Worm (Caenorhabditis elegans) whole organism, late embryonic: Measurements from ENCODE around the gene sulp-3.

Experiments
- C38D4.7 ChIP-seq: fragments of 200-800 bp; sonication (Bioruptor generic); optimal IDR thresholded peaks from 2 replicates; lab custom pipeline; 2018; ENCODE audit warnings: mild to moderate bottlenecking, missing genetic modification characterization, moderate library complexity, missing compliant biosample characterization
- F13H6.1 ChIP-seq: sonication (generic microtip); optimal IDR thresholded peaks from 2 replicates; lab custom pipeline; 2016; ENCODE audit warnings: missing genetic modification characterization, missing compliant biosample characterization
- K02D7.2 ChIP-seq: sonication (generic microtip); optimal IDR thresholded peaks from 2 replicates; lab custom pipeline; 2017; ENCODE audit warnings: mild to moderate bottlenecking, missing genetic modification characterization, missing compliant biosample characterization
- K09A11.1 ChIP-seq: sonication (generic microtip); optimal IDR thresholded peaks from 2 replicates; lab custom pipeline; 2017; ENCODE audit warnings: antibody characterized with exemption, mild to moderate bottlenecking, missing genetic modification characterization, missing compliant biosample characterization; ENCODE audit not compliant: insufficient read depth
- T23F11.4 ChIP-seq: fragments of 200-800 bp; sonication (Bioruptor generic); optimal IDR thresholded peaks from 2 replicates; lab custom pipeline; 2018; ENCODE audit warnings: mild to moderate bottlenecking, missing genetic modification characterization, missing compliant biosample characterization
- Y22D7AL.16 ChIP-seq: sonication (generic microtip); optimal IDR thresholded peaks from 2 replicates; lab custom pipeline; 2016; ENCODE audit warnings: missing genetic modification characterization, missing compliant biosample characterization
- ahr-1 ChIP-seq: sonication (generic microtip); optimal IDR thresholded peaks from 2 replicates; lab custom pipeline; 2016; ENCODE audit warnings: missing genetic modification characterization, missing compliant biosample characterization
- ama-1 ChIP-seq: fragments of 150-350 bp; optimal IDR thresholded peaks from 2 replicates; lab custom pipeline; 2014
- ceh-14 ChIP-seq: sonication (generic microtip); optimal IDR thresholded peaks from 2 replicates; lab custom pipeline; 2016; ENCODE audit warnings: missing genotype, missing genetic modification characterization, missing compliant biosample characterization
- ceh-18 ChIP-seq: sonication (generic microtip); optimal IDR thresholded peaks from 2 replicates; lab custom pipeline; 2016; ENCODE audit warnings: missing genetic modification characterization, missing compliant biosample characterization
- ceh-19 ChIP-seq: fragments of 200-800 bp; sonication (Bioruptor generic); optimal IDR thresholded peaks from 2 replicates; lab custom pipeline; 2018; ENCODE audit warnings: mild to moderate bottlenecking, missing genetic modification characterization, missing compliant biosample characterization
- ceh-2 ChIP-seq: sonication (generic microtip); optimal IDR thresholded peaks from 2 replicates; lab custom pipeline; 2016; ENCODE audit warnings: missing genotype, missing genetic modification characterization, missing compliant biosample characterization
- ceh-31 ChIP-seq: sonication (generic microtip); optimal IDR thresholded peaks from 2 replicates; lab custom pipeline; 2016; ENCODE audit warnings: missing genetic modification characterization, missing compliant biosample characterization
- ceh-34 ChIP-seq: sonication (generic microtip); optimal IDR thresholded peaks from 2 replicates; lab custom pipeline; 2016; ENCODE audit warnings: mild to moderate bottlenecking, missing genetic modification characterization, missing compliant biosample characterization
- ceh-48 ChIP-seq: sonication (generic microtip); optimal IDR thresholded peaks from 2 replicates; lab custom pipeline; 2016; ENCODE audit warnings: missing genetic modification characterization, inconsistent platforms, missing compliant biosample characterization
- ceh-6 ChIP-seq: fragments of 200-800 bp; sonication (Bioruptor generic); optimal IDR thresholded peaks from 2 replicates; lab custom pipeline; 2018; ENCODE audit warnings: mild to moderate bottlenecking, missing genetic modification characterization, missing compliant biosample characterization
- ceh-9 ChIP-seq: sonication (generic microtip); optimal IDR thresholded peaks from 2 replicates; lab custom pipeline; 2016; ENCODE audit warnings: mild to moderate bottlenecking, missing genetic modification characterization, inconsistent platforms, missing compliant biosample characterization
- dmd-4 ChIP-seq: sonication (generic microtip); optimal IDR thresholded peaks from 2 replicates; lab custom pipeline; 2016; ENCODE audit warnings: borderline replicate concordance, missing genetic modification characterization, missing compliant biosample characterization
- dve-1 ChIP-seq: sonication (generic microtip); optimal IDR thresholded peaks from 2 replicates; lab custom pipeline; 2017; ENCODE audit warnings: antibody characterized with exemption, mild to moderate bottlenecking, missing genetic modification characterization, missing compliant biosample characterization
- elt-2 ChIP-seq: sonication (generic microtip); optimal IDR thresholded peaks from 2 replicates; lab custom pipeline; 2016; ENCODE audit warnings: missing genetic modification reagents, missing genetic modification characterization, missing compliant biosample characterization
- elt-4 ChIP-seq: sonication (generic microtip); optimal IDR thresholded peaks from 2 replicates; lab custom pipeline; 2016; ENCODE audit warnings: missing genetic modification characterization, missing compliant biosample characterization
- eyg-1 ChIP-seq: sonication (generic microtip); optimal IDR thresholded peaks from 2 replicates; lab custom pipeline; 2016; ENCODE audit warnings: missing genotype, missing genetic modification characterization, missing compliant biosample characterization
- fax-1 ChIP-seq: sonication (generic microtip); optimal IDR thresholded peaks from 2 replicates; lab custom pipeline; 2016; ENCODE audit warnings: missing genotype, missing genetic modification characterization, missing compliant biosample characterization
- fkh-6 ChIP-seq: sonication (generic microtip); optimal IDR thresholded peaks from 2 replicates; lab custom pipeline; 2016; ENCODE audit warnings: missing genetic modification characterization, missing compliant biosample characterization
- gmeb-2 ChIP-seq: sonication (generic microtip); optimal IDR thresholded peaks from 2 replicates; lab custom pipeline; 2016; ENCODE audit warnings: missing genetic modification characterization, inconsistent platforms, missing compliant biosample characterization
- hlh-15 ChIP-seq: sonication (generic microtip); optimal IDR thresholded peaks from 2 replicates; lab custom pipeline; 2016; ENCODE audit warnings: missing genetic modification characterization, missing compliant biosample characterization
- hlh-6 ChIP-seq: sonication (generic microtip); optimal IDR thresholded peaks from 2 replicates; lab custom pipeline; 2016; ENCODE audit warnings: missing genotype, missing genetic modification characterization, missing compliant biosample characterization
- hlh-8 ChIP-seq: sonication (generic microtip); optimal IDR thresholded peaks from 2 replicates; lab custom pipeline; 2016; ENCODE audit warnings: missing genotype, missing genetic modification characterization, missing compliant biosample characterization
- lim-6 ChIP-seq: sonication (generic microtip); optimal IDR thresholded peaks from 2 replicates; lab custom pipeline; 2016; ENCODE audit warnings: missing genetic modification characterization, missing compliant biosample characterization
- lin-11 ChIP-seq: fragments of 200-800 bp; sonication (Bioruptor generic); optimal IDR thresholded peaks from 2 replicates; lab custom pipeline; 2018; ENCODE audit warnings: mild to moderate bottlenecking, missing genetic modification characterization, missing compliant biosample characterization
- madf-2 ChIP-seq: sonication (generic microtip); optimal IDR thresholded peaks from 2 replicates; lab custom pipeline; 2017; ENCODE audit warnings: missing genetic modification characterization, missing compliant biosample characterization
- nfya-1 ChIP-seq: sonication (generic microtip); optimal IDR thresholded peaks from 2 replicates; lab custom pipeline; 2017; ENCODE audit warnings: missing genetic modification characterization, mild to moderate bottlenecking, missing compliant biosample characterization, antibody characterized with exemption, moderate library complexity
- nhr-11 ChIP-seq: fragments of 150-350 bp; optimal IDR thresholded peaks from 2 replicates; lab custom pipeline; 2014; ENCODE audit warnings: missing biosample characterization, missing genetic modification characterization
- nhr-232 ChIP-seq: sonication (generic microtip); optimal IDR thresholded peaks from 2 replicates; lab custom pipeline; 2016; ENCODE audit warnings: missing genetic modification characterization, missing compliant biosample characterization
- pag-3 ChIP-seq: sonication (generic microtip); optimal IDR thresholded peaks from 2 replicates; lab custom pipeline; 2016; ENCODE audit warnings: missing compliant biosample characterization, missing genetic modification characterization, borderline replicate concordance
- pha-2 ChIP-seq: sonication (generic microtip); optimal IDR thresholded peaks from 2 replicates; lab custom pipeline; 2017; ENCODE audit warnings: mild to moderate bottlenecking, missing genetic modification characterization, missing compliant biosample characterization
- pha-4 ChIP-seq: fragments of 150-350 bp; optimal IDR thresholded peaks from 2 replicates; lab custom pipeline; 2018; ENCODE audit warnings: missing biosample characterization, missing genetic modification reagents, missing genetic modification characterization
- pqm-1 ChIP-seq: sonication (generic microtip); optimal IDR thresholded peaks from 2 replicates; lab custom pipeline; 2016; ENCODE audit warnings: missing genetic modification characterization, missing compliant biosample characterization
- ref-2 ChIP-seq: sonication (generic microtip); optimal IDR thresholded peaks from 2 replicates; lab custom pipeline; 2016; ENCODE audit warnings: missing genetic modification characterization, missing compliant biosample characterization
- rnt-1 ChIP-seq: sonication (generic microtip); optimal IDR thresholded peaks from 2 replicates; lab custom pipeline; 2016; ENCODE audit warnings: missing genetic modification characterization, missing compliant biosample characterization
- sdc-2 ChIP-seq: sonication (generic microtip); optimal IDR thresholded peaks from 2 replicates; lab custom pipeline; 2016; ENCODE audit warnings: missing genotype, missing genetic modification characterization, missing compliant biosample characterization
- sox-2 ChIP-seq: fragments of 200-800 bp; sonication (Bioruptor generic); IDR thresholded peaks from 2 replicates; pipeline ENCODE4 v1.3.6; 2022; ENCODE audit warnings: missing genetic modification reagents, missing genetic modification characterization, missing compliant biosample characterization
- sox-4 ChIP-seq: sonication (generic microtip); optimal IDR thresholded peaks from 2 replicates; lab custom pipeline; 2017; ENCODE audit warnings: mild to moderate bottlenecking, missing genetic modification characterization, inconsistent platforms, missing compliant biosample characterization
- tbx-2 ChIP-seq: sonication (generic microtip); optimal IDR thresholded peaks from 2 replicates; lab custom pipeline; 2016; ENCODE audit warnings: missing genetic modification characterization, missing compliant biosample characterization
- ttx-3 ChIP-seq: sonication (generic microtip); optimal IDR thresholded peaks from 2 replicates; lab custom pipeline; 2016; ENCODE audit warnings: missing genetic modification reagents, missing genetic modification characterization, missing compliant biosample characterization
- unc-3 ChIP-seq, 2 experiments: fragments of 200-800 bp in 1 of 2; sonication (Bioruptor generic) in 1 of 2; sonication (generic microtip) in 1 of 2; conservative IDR thresholded peaks in 1 of 2; optimal IDR thresholded peaks in 1 of 2; 2 replicates each; pipeline versions ENCODE4 v1.3.6 to Lab custom; 2016 to 2022; ENCODE audit warnings: missing compliant biosample characterization in 2 of 2, missing genetic modification characterization in 2 of 2, missing genetic modification reagents in 1 of 2
- unc-42 ChIP-seq: sonication (generic microtip); optimal IDR thresholded peaks from 2 replicates; lab custom pipeline; 2016; ENCODE audit warnings: missing genotype, missing genetic modification characterization, missing compliant biosample characterization
- unc-55 ChIP-seq: sonication (generic microtip); optimal IDR thresholded peaks from 2 replicates; lab custom pipeline; 2017; ENCODE audit warnings: missing biosample characterization, missing genetic modification reagents, missing genetic modification characterization

The sulp-3 gene

ce11 chrX:8390508-8390907, 17.7 kb downstream of the sulp-3 start:
- peak; percentile 85 for TF ChIP-seq unc-55 (GFP tag; lab: Kevin White, UChicago)
- TF ChIP-seq ceh-14 (tag; lab: Kevin White, UChicago) = no peak
- TF ChIP-seq, all 69 proteins: peak for 1

DNA sequence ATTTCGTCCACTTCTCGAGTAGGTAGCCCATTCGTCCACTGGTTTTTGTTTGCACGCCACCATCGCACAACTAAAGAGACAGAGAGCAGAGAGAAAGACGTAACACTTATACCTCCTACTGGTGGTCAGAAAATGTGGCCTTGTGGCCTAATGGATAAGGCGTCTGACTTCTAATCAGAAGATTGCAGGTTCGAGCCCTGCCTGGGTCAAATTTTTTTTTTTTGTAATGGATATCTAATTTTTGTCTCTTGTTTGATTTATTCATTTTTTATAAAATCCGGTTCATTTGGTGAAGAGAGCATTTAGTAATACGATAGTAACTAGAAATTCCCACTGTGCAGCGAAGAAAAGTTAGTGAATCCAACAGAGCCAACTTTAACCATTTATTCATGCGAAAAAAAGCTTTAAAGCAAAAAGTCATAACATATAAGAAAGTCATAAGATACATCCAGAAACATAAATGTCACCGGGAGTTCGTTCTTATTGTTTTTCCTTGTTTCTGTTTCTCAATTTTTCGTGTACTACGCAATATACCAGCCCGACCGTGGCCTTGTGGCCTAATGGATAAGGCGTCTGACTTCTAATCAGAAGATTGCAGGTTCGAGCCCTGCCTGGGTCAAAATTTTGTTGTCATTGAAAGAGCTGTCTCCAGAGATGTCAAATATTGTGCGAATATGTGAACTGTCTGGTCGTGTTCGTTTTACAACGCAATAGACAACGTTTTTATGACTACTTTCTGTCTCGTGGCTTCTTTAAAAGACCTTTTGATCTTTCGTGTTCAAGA, 21.9 kb downstream of the sulp-3 start:
- TF ChIP-seq dmd-4 = no peak
- peak; percentile 64 for TF ChIP-seq fax-1 (tag; lab: Kevin White, UChicago)
- peak; percentile 74 for TF ChIP-seq nhr-232 (tag; lab: Kevin White, UChicago)
- peak; percentile 72 for TF ChIP-seq ceh-34 (tag; lab: Kevin White, UChicago)
- peak; percentile 31 for TF ChIP-seq Y22D7AL.16 (tag; lab: Kevin White, UChicago)
- TF ChIP-seq fkh-6 (tag; lab: Kevin White, UChicago) = peak; percentile 30
- peak; percentile 70 for TF ChIP-seq ref-2 (tag; lab: Kevin White, UChicago)
- peak; percentile 73 for TF ChIP-seq unc-3 (GFP tag; conservative IDR thresholded peaks at IDR 0.05; lab: Robert Waterston, UW)
- peak; percentile 69 for TF ChIP-seq unc-3 (tag; optimal IDR thresholded peaks at IDR 0.05; lab: Kevin White, UChicago)
- peak; percentile 71 for TF ChIP-seq dve-1 (tag; lab: Kevin White, UChicago)
- no peak for TF ChIP-seq ceh-9
- TF ChIP-seq ama-1 = no peak
- peak; percentile 15 for TF ChIP-seq ceh-48 (tag; lab: Kevin White, UChicago)
- TF ChIP-seq sox-2 (GFP tag; lab: Robert Waterston, UW) = peak; percentile 65; the same call in 1 of the 2 replicates
- TF ChIP-seq rnt-1 (tag; lab: Kevin White, UChicago) = peak; percentile 42
- TF ChIP-seq C38D4.7 (GFP tag; lab: Kevin White, UChicago) = peak; percentile 72
- peak; percentile 46 for TF ChIP-seq T23F11.4 (GFP tag; lab: Kevin White, UChicago)
- peak; percentile 77 for TF ChIP-seq ceh-14 (tag; lab: Kevin White, UChicago)
- peak; percentile 57 for TF ChIP-seq madf-2
- peak; percentile 69 for TF ChIP-seq tbx-2 (tag; lab: Kevin White, UChicago)
- peak; percentile 63 for TF ChIP-seq ceh-31 (tag; lab: Kevin White, UChicago)
- no peak for TF ChIP-seq pag-3
- TF ChIP-seq hlh-6 (tag; lab: Kevin White, UChicago) = peak; percentile 62
- TF ChIP-seq eyg-1 = peak; percentile 53
- TF ChIP-seq lim-6 = peak; percentile 38
- TF ChIP-seq elt-4 = no peak
- TF ChIP-seq gmeb-2 = peak; percentile 62
- peak; percentile 76 for TF ChIP-seq sdc-2 (tag; lab: Kevin White, UChicago)
- peak; percentile 74 for TF ChIP-seq pha-2
- TF ChIP-seq ahr-1 (tag; lab: Kevin White, UChicago) = peak; percentile 44
- TF ChIP-seq hlh-15 (tag; lab: Kevin White, UChicago) = peak; percentile 4
- TF ChIP-seq nfya-1 = peak; percentile 53
- peak; percentile 81 for TF ChIP-seq ceh-2 (tag; lab: Kevin White, UChicago)
- TF ChIP-seq ceh-19 (GFP tag; lab: Kevin White, UChicago) = peak; percentile 35
- TF ChIP-seq sox-4 (tag; lab: Kevin White, UChicago) = peak; percentile 52
- peak; percentile 62 for TF ChIP-seq hlh-8
- peak; percentile 77 for TF ChIP-seq ttx-3 (tag; lab: Kevin White, UChicago)
- TF ChIP-seq K09A11.1 (tag; lab: Kevin White, UChicago) = peak; percentile 53
- peak; percentile 39 for TF ChIP-seq unc-42 (tag; lab: Kevin White, UChicago)
- TF ChIP-seq ceh-18 (tag; lab: Kevin White, UChicago) = peak; percentile 60
- TF ChIP-seq nhr-11 = no peak
- TF ChIP-seq pqm-1 (tag; lab: Kevin White, UChicago) = no peak
- TF ChIP-seq ceh-6 = peak; percentile 54
- no peak for TF ChIP-seq pha-4 (tag; lab: Kevin White, UChicago)
- no peak for TF ChIP-seq F13H6.1 (tag; lab: Kevin White, UChicago)
- peak; percentile 33 for TF ChIP-seq K02D7.2 (tag; lab: Kevin White, UChicago)
- TF ChIP-seq elt-2 (tag; lab: Kevin White, UChicago) = peak; percentile 86
- peak; percentile 67 for TF ChIP-seq lin-11 (tag; lab: Kevin White, UChicago)
